Fruit fly (Drosophila melanogaster): ENCODE data around the gene CG14860.
A peak's percentile ranks its signal among the peaks of the same experiment; 100 is the strongest.

The CG14860 gene

DNA sequence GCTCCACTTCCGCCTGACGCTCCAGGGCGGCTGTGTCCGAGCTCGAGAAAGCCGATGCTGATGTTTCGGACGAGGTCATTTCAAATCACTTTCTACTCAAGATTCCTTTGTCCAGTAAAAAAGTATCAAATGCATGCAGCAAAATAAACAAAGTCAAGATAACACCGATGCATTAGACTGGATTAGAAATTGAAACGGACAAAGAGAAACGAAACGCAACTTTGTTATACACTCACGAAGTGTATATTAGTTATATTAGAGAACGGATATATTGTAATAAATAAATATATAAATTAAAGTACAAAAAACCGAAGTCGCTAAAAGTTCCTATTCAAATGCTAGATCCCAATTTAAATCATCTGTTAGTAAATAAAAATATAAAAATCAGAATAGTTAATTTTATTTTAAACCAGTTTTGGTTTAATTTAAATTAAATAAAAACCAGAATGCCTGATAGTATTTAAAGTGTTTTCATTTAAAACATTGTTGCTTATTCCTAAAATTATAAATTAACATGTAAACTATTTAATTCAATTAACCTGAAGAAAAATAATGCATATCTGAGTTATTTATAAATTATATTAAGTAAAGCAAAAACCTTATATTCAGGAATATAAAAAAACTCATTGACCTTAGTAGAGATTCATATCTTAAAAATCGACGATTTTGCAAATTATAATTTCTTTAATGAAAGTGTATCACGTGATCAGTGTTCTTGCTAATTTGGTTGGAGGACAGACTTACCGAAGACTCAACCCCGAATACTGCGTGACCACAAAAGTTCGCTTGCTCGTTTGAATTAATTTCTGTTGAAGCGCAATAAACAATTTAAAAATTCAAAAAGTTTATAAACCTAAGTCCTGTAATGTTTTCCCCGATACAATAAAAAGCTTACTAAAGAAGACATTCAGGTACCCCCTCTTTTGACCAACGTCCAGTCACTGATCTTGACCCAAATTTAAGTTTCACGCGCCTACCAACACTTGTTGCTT lies 497 bp upstream of the CG14860 start, which contains the start of gene Dph2 (continued):
- no peak for TF ChIP-seq cg (GFP tag; optimal IDR thresholded peaks at IDR 0.05)
- peak; percentile 79 for TF ChIP-seq sob (GFP tag; IDR thresholded peaks at IDR 0.05)
- TF ChIP-seq zen (tag; optimal IDR thresholded peaks at IDR 0.05) = peak; percentile 31
- TF ChIP-seq CG17612 (GFP tag; IDR thresholded peaks at IDR 0.05) = peak; percentile 36; the same call in 1 of the 2 replicates
- no peak for TF ChIP-seq z (GFP tag; IDR thresholded peaks at IDR 0.05)
- TF ChIP-seq CG7963 (GFP tag; IDR thresholded peaks at IDR 0.05; ENCODE audit: partially characterized antibody) = no peak
- no peak for TF ChIP-seq Bgb (GFP tag; IDR thresholded peaks at IDR 0.05; ENCODE audit: partially characterized antibody)
- peak; percentile 69 for TF ChIP-seq CG4617 (GFP tag; optimal IDR thresholded peaks at IDR 0.05; ENCODE audit: borderline replicate concordance)
- TF ChIP-seq CG42726 (GFP tag; IDR thresholded peaks at IDR 0.05; ENCODE audit: partially characterized antibody) = 0 out of 2 replicates have a peak, but pooled peaks have one; percentile 57
- TF ChIP-seq CG10979 (tag; optimal IDR thresholded peaks at IDR 0.05) = peak; percentile 76
- TF ChIP-seq sisA (GFP tag; IDR thresholded peaks at IDR 0.05) = peak; percentile 75
- TF ChIP-seq CG7357 (GFP tag; IDR thresholded peaks at IDR 0.05) = peak; percentile 37; the same call in 1 of the 3 replicates
- no peak for TF ChIP-seq CG2199 (GFP tag; IDR thresholded peaks at IDR 0.05)
- peak; percentile 77 for TF ChIP-seq stc (GFP tag; IDR thresholded peaks at IDR 0.05)
- TF ChIP-seq CG11456 (GFP tag; IDR thresholded peaks at IDR 0.05) = peak; percentile 76
- no peak for TF ChIP-seq tx (GFP tag; optimal IDR thresholded peaks at IDR 0.05)
- peak; percentile 9 for TF ChIP-seq chn (GFP tag; optimal IDR thresholded peaks at IDR 0.05)
- no peak for TF ChIP-seq CG18599 (GFP tag; optimal IDR thresholded peaks at IDR 0.05)
- no peak for TF ChIP-seq CG6813 (GFP tag; optimal IDR thresholded peaks at IDR 0.05)
- no peak for TF ChIP-seq sna (GFP tag; IDR thresholded peaks at IDR 0.05; ENCODE audit: partially characterized antibody)
- peak; percentile 86 for TF ChIP-seq CG15269 (tag; optimal IDR thresholded peaks at IDR 0.05)
- TF ChIP-seq CG31224 (GFP tag; IDR thresholded peaks at IDR 0.05) = peak; percentile 66
- peak; percentile 74 for TF ChIP-seq Lhr (GFP tag; optimal IDR thresholded peaks at IDR 0.05)
- TF ChIP-seq BtbVII (GFP tag; optimal IDR thresholded peaks at IDR 0.05) = no peak
- TF ChIP-seq jumu (GFP tag; optimal IDR thresholded peaks at IDR 0.05) = peak; percentile 38
- peak; percentile 87 for TF ChIP-seq CoRest (tag; optimal IDR thresholded peaks at IDR 0.05)
- TF ChIP-seq trem (tag; optimal IDR thresholded peaks at IDR 0.05) = peak; percentile 56
- TF ChIP-seq caup (GFP tag; optimal IDR thresholded peaks at IDR 0.05; ENCODE audit: severe bottlenecking) = peak; percentile 32
- TF ChIP-seq CG10209 (GFP tag; optimal IDR thresholded peaks at IDR 0.05) = peak; percentile 48
- peak; percentile 26 for TF ChIP-seq Bdp1 (GFP tag; optimal IDR thresholded peaks at IDR 0.05)
- peak; percentile 60; the same call in 1 of the 3 replicates for TF ChIP-seq gce (GFP tag; IDR thresholded peaks at IDR 0.05)
- peak; percentile 79; the same call in 2 of the 3 replicates for TF ChIP-seq ase (GFP tag; IDR thresholded peaks at IDR 0.05)
- TF ChIP-seq ci (GFP tag; IDR thresholded peaks at IDR 0.05) = peak; percentile 75
- TF ChIP-seq prd (optimal IDR thresholded peaks at IDR 0.05) = no peak
- TF ChIP-seq prd (GFP tag; IDR thresholded peaks at IDR 0.05) = peak; percentile 88
- TF ChIP-seq HLH54F (GFP tag; optimal IDR thresholded peaks at IDR 0.05) = peak; percentile 22
- TF ChIP-seq oc (tag; optimal IDR thresholded peaks at IDR 0.05) = no peak
- TF ChIP-seq gcm2 (GFP tag; optimal IDR thresholded peaks at IDR 0.05) = no peak
- TF ChIP-seq wek (GFP tag; optimal IDR thresholded peaks at IDR 0.05) = no peak
- TF ChIP-seq CG12942 (GFP tag; optimal IDR thresholded peaks at IDR 0.05) = peak; percentile 44
- TF ChIP-seq CG6683 (GFP tag; optimal IDR thresholded peaks at IDR 0.05) = peak; percentile 39
- peak; percentile 84 for TF ChIP-seq CG10366 (GFP tag; IDR thresholded peaks at IDR 0.05)
- TF ChIP-seq Hmr (GFP tag; optimal IDR thresholded peaks at IDR 0.05) = no peak
- peak; percentile 84 for TF ChIP-seq CG11085 (GFP tag; IDR thresholded peaks at IDR 0.05)
- peak; percentile 66 for TF ChIP-seq Fer2 (tag; optimal IDR thresholded peaks at IDR 0.05)
- no peak for TF ChIP-seq CG4360 (GFP tag; IDR thresholded peaks at IDR 0.05)
- TF ChIP-seq CG12299 (tag; optimal IDR thresholded peaks at IDR 0.05) = peak; percentile 66

Measured in whole organism, embryonic.